Worm (Caenorhabditis elegans) whole organism, L4 larva: ENCODE measurements around the gene fbxa-76.
A peak's percentile ranks its signal among the peaks of the same experiment; 100 is the strongest.

ENCODE experiments used
- F37D6.2 ChIP-seq: sonication (generic microtip); optimal IDR thresholded peaks from 2 replicates; lab custom pipeline; 2016; ENCODE audit warnings: mild to moderate bottlenecking, missing genetic modification characterization, missing compliant biosample characterization
- R02D3.7 ChIP-seq: fragments of 150-350 bp; sonication (generic microtip); optimal IDR thresholded peaks from 3 replicates; lab custom pipeline; 2014; ENCODE audit warnings: missing biosample characterization, missing genetic modification characterization
- Y105C5A.15 ChIP-seq: fragments of 200-800 bp; sonication (Bioruptor generic); IDR thresholded peaks from 2 replicates; pipeline ENCODE4 v1.3.6; 2022; ENCODE audit warnings: missing genetic modification characterization, missing compliant biosample characterization
- ZK337.2 ChIP-seq: fragments of 200-800 bp; sonication (Bioruptor generic); IDR thresholded peaks from 2 replicates; pipeline ENCODE4 v1.3.6; 2022; ENCODE audit warnings: missing genetic modification reagents, missing genetic modification characterization, missing compliant biosample characterization
- nhr-77 ChIP-seq: fragments of 150-350 bp; optimal IDR thresholded peaks from 2 replicates; lab custom pipeline; 2014; ENCODE audit warnings: missing biosample characterization, missing genetic modification characterization
- pha-4 ChIP-seq, 2 experiments: fragments of 150-350 bp in 1 of 2; fragments of 200-800 bp in 1 of 2; sonication (Bioruptor generic) in 1 of 2; IDR thresholded peaks in 1 of 2; optimal IDR thresholded peaks in 1 of 2; 2 replicates each; pipeline versions ENCODE4 v1.3.6 to Lab custom; 2014 to 2022; ENCODE audit warnings: missing genetic modification characterization in 2 of 2, missing genetic modification reagents in 2 of 2, missing biosample characterization in 1 of 2, missing compliant biosample characterization in 1 of 2

DNA sequence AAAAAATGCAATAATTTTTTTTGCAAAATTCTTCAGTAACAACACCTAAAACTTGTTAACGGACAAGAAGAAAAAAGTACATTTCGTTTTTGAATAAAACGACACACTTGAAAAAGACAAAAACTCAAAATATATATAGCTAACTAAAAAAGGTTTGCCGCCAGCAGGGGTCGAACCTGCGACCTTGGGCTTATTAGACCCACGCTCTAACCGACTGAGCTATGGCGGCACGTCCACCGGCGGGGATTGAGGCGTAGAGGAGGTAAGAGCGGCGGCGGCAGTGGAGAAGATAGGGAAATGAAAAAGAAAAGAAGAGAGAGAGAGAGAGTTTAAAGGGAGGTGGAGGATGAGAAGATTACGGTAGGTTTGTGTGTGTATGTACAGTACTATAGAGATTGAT, 30.7 kb downstream of the fbxa-76 start:
- TF ChIP-seq F37D6.2 (tag; lab: Kevin White, UChicago) (no peak), pha-4 (GFP tag; IDR thresholded peaks at IDR 0.05; lab: Robert Waterston, UW) (peak; percentile 34; the same call in 1 of the 2 replicates), pha-4 (tag; optimal IDR thresholded peaks at IDR 0.05; lab: Kevin White, UChicago) (no peak), ZK337.2 (GFP tag; lab: Robert Waterston, UW) (no peak), R02D3.7 (tag; lab: Kevin White, UChicago) (no peak), Y105C5A.15 (GFP tag; lab: Robert Waterston, UW) (0 out of 2 replicates have a peak, but pooled peaks have one; percentile 38), nhr-77 (no peak)
